Worm (Caenorhabditis elegans) whole organism, young adult: Measurements from ENCODE around the gene cng-3.

Experiments used
- B0336.3 ChIP-seq: fragments of 200-800 bp; sonication (Bioruptor generic); IDR thresholded peaks from 2 replicates; pipeline ENCODE4 v1.3.6; 2022; ENCODE audit warnings: missing genetic modification characterization, missing compliant biosample characterization
- C06A6.2 ChIP-seq: fragments of 200-800 bp; sonication (Bioruptor generic); conservative IDR thresholded peaks from 2 replicates; pipeline ENCODE4 v1.3.6; 2022; ENCODE audit warnings: missing genetic modification characterization, missing compliant biosample characterization
- C17E4.6 ChIP-seq: fragments of 200-800 bp; sonication (Bioruptor generic); IDR thresholded peaks from 2 replicates; pipeline ENCODE4 v1.3.6; 2022; ENCODE audit warnings: missing genetic modification reagents, missing genetic modification characterization, missing compliant biosample characterization
- F37B4.10 ChIP-seq: fragments of 200-800 bp; sonication (Bioruptor generic); IDR thresholded peaks from 2 replicates; pipeline ENCODE4 v1.3.6; 2022; ENCODE audit warnings: missing genetic modification characterization, missing compliant biosample characterization
- F39B2.1 ChIP-seq: fragments of 200-800 bp; sonication (Bioruptor generic); IDR thresholded peaks from 2 replicates; pipeline ENCODE4 v1.3.6; 2022; ENCODE audit warnings: missing genetic modification reagents, missing genetic modification characterization, missing compliant biosample characterization
- F52B5.7 ChIP-seq: sonication (generic microtip); optimal IDR thresholded peaks from 2 replicates; lab custom pipeline; 2016; ENCODE audit warnings: mild to moderate bottlenecking, missing genetic modification characterization, missing compliant biosample characterization
- F57A8.1 ChIP-seq: fragments of 200-800 bp; sonication (Bioruptor generic); optimal IDR thresholded peaks from 2 replicates; lab custom pipeline; 2018; ENCODE audit warnings: mild to moderate bottlenecking, missing genetic modification characterization, moderate library complexity, missing compliant biosample characterization
- F57C9.4 ChIP-seq: sonication (generic microtip); optimal IDR thresholded peaks from 2 replicates; lab custom pipeline; 2017; ENCODE audit warnings: mild to moderate bottlenecking, missing genetic modification characterization, missing compliant biosample characterization
- K11D2.4 ChIP-seq: fragments of 200-800 bp; sonication (Bioruptor generic); IDR thresholded peaks from 2 replicates; pipeline ENCODE4 v1.3.6; 2022; ENCODE audit warnings: missing genetic modification reagents, missing genetic modification characterization, missing compliant biosample characterization
- T07F8.4 ChIP-seq: sonication (generic microtip); optimal IDR thresholded peaks from 2 replicates; lab custom pipeline; 2016; ENCODE audit warnings: mild to moderate bottlenecking, missing genetic modification characterization, moderate library complexity, missing compliant biosample characterization
- T26A5.8 ChIP-seq: sonication (generic microtip); optimal IDR thresholded peaks from 2 replicates; lab custom pipeline; 2016; ENCODE audit warnings: missing genetic modification characterization, missing compliant biosample characterization
- atf-7 ChIP-seq: sonication (generic microtip); optimal IDR thresholded peaks from 2 replicates; lab custom pipeline; 2017; ENCODE audit warnings: mild to moderate bottlenecking, missing genetic modification characterization, missing compliant biosample characterization
- attf-3 ChIP-seq: fragments of 200-800 bp; sonication (Bioruptor generic); conservative IDR thresholded peaks from 2 replicates; pipeline ENCODE4 v1.3.6; 2022; ENCODE audit warnings: missing genetic modification reagents, missing genetic modification characterization, missing compliant biosample characterization
- attf-5 ChIP-seq: fragments of 200-800 bp; sonication (Bioruptor generic); optimal IDR thresholded peaks from 2 replicates; lab custom pipeline; 2018; ENCODE audit warnings: mild to moderate bottlenecking, missing genetic modification characterization, missing compliant biosample characterization
- ccch-3 ChIP-seq: fragments of 200-800 bp; sonication (Bioruptor generic); optimal IDR thresholded peaks from 2 replicates; lab custom pipeline; 2018; ENCODE audit warnings: mild to moderate bottlenecking, missing genetic modification characterization, missing compliant biosample characterization
- ceh-58 ChIP-seq: fragments of 200-800 bp; sonication (Bioruptor generic); IDR thresholded peaks from 2 replicates; pipeline ENCODE4 v1.3.6; 2022; ENCODE audit warnings: missing genetic modification characterization, missing compliant biosample characterization
- ceh-79 ChIP-seq: sonication (generic microtip); optimal IDR thresholded peaks from 2 replicates; lab custom pipeline; 2017; ENCODE audit warnings: mild to moderate bottlenecking, missing genetic modification characterization, missing compliant biosample characterization
- dpl-1 ChIP-seq: fragments of 150-350 bp; optimal IDR thresholded peaks from 2 replicates; lab custom pipeline; 2014; ENCODE audit warnings: missing biosample characterization, missing genetic modification reagents, missing genetic modification characterization
- efl-1 ChIP-seq: fragments of 150-350 bp; optimal IDR thresholded peaks from 2 replicates; lab custom pipeline; 2014; ENCODE audit warnings: missing biosample characterization, missing genetic modification reagents, missing genetic modification characterization
- egl-44 ChIP-seq: fragments of 200-800 bp; sonication (Bioruptor generic); IDR thresholded peaks from 2 replicates; pipeline ENCODE4 v1.3.6; 2022; ENCODE audit warnings: missing genetic modification reagents, missing genetic modification characterization, missing compliant biosample characterization
- fkh-3 ChIP-seq: sonication (generic microtip); optimal IDR thresholded peaks from 2 replicates; lab custom pipeline; 2016; ENCODE audit warnings: mild to moderate bottlenecking, missing genetic modification characterization, missing compliant biosample characterization
- hlh-26 ChIP-seq: fragments of 200-800 bp; sonication (Bioruptor generic); conservative IDR thresholded peaks from 2 replicates; pipeline ENCODE4 v1.3.6; 2022; ENCODE audit warnings: missing genetic modification reagents, missing genetic modification characterization, missing compliant biosample characterization
- hmg-1.2 ChIP-seq: fragments of 200-800 bp; sonication (Bioruptor generic); IDR thresholded peaks from 2 replicates; pipeline ENCODE4 v1.3.6; 2022; ENCODE audit warnings: missing genetic modification reagents, missing genetic modification characterization, missing compliant biosample characterization
- hmg-20 ChIP-seq: fragments of 200-800 bp; sonication (Bioruptor generic); IDR thresholded peaks from 2 replicates; pipeline ENCODE4 v1.3.6; 2022; ENCODE audit warnings: missing genetic modification reagents, missing genetic modification characterization, missing compliant biosample characterization
- lag-1 ChIP-seq: fragments of 200-800 bp; sonication (Bioruptor generic); IDR thresholded peaks from 2 replicates; pipeline ENCODE4 v1.3.6; 2022; ENCODE audit warnings: missing genetic modification reagents, missing genetic modification characterization, missing compliant biosample characterization
- let-607 ChIP-seq, 2 experiments: fragments of 200-800 bp in 1 of 2; sonication (Bioruptor generic) in 1 of 2; sonication (generic microtip) in 1 of 2; optimal IDR thresholded peaks; 2 replicates each; lab custom pipeline; 2016 to 2018; ENCODE audit warnings: mild to moderate bottlenecking in 2 of 2, missing compliant biosample characterization in 2 of 2, missing genetic modification characterization in 2 of 2, moderate library complexity in 2 of 2, missing genotype in 1 of 2
- lin-35 ChIP-seq, 3 experiments: fragments of 150-350 bp in 2 of 3; sonication (generic microtip) in 1 of 3; optimal IDR thresholded peaks; 2 replicates each; lab custom pipeline; 2014 to 2018; ENCODE audit warnings: missing biosample characterization in 3 of 3, missing genetic modification characterization in 3 of 3, missing genetic modification reagents in 3 of 3
- lin-54 ChIP-seq: fragments of 200-800 bp; sonication (Bioruptor generic); optimal IDR thresholded peaks from 2 replicates; lab custom pipeline; 2018; ENCODE audit warnings: mild to moderate bottlenecking, missing genetic modification characterization, missing compliant biosample characterization
- lsl-1 ChIP-seq: fragments of 200-800 bp; sonication (Bioruptor generic); optimal IDR thresholded peaks from 2 replicates; lab custom pipeline; 2018; ENCODE audit warnings: mild to moderate bottlenecking, missing genetic modification characterization, moderate library complexity, missing compliant biosample characterization
- madf-3 ChIP-seq: fragments of 200-800 bp; sonication (Bioruptor generic); IDR thresholded peaks from 2 replicates; pipeline ENCODE4 v1.3.6; 2022; ENCODE audit warnings: missing genetic modification reagents, missing genetic modification characterization, missing compliant biosample characterization
- mel-28 ChIP-seq: sonication (generic microtip); optimal IDR thresholded peaks from 2 replicates; lab custom pipeline; 2016; ENCODE audit warnings: borderline replicate concordance, mild to moderate bottlenecking, missing genetic modification characterization, missing compliant biosample characterization
- nfyb-1 ChIP-seq: fragments of 200-800 bp; sonication (Bioruptor generic); IDR thresholded peaks from 2 replicates; pipeline ENCODE4 v1.3.6; 2022; ENCODE audit warnings: missing genetic modification reagents, missing genetic modification characterization, missing compliant biosample characterization
- nhr-179 ChIP-seq: sonication (generic microtip); optimal IDR thresholded peaks from 2 replicates; lab custom pipeline; 2016; ENCODE audit warnings: mild to moderate bottlenecking, missing genetic modification characterization, missing compliant biosample characterization
- pha-4 ChIP-seq: fragments of 150-350 bp; sonication (generic microtip); optimal IDR thresholded peaks from 2 replicates; lab custom pipeline; 2014; ENCODE audit warnings: missing biosample characterization, missing genetic modification reagents, missing genetic modification characterization
- sea-2 ChIP-seq: fragments of 200-800 bp; sonication (Bioruptor generic); IDR thresholded peaks from 2 replicates; pipeline ENCODE4 v1.3.6; 2022; ENCODE audit warnings: missing genetic modification characterization, missing compliant biosample characterization
- snpc-1.1 ChIP-seq: sonication (generic microtip); optimal IDR thresholded peaks from 2 replicates; lab custom pipeline; 2017; ENCODE audit warnings: missing genetic modification characterization, mild to moderate bottlenecking, missing compliant biosample characterization, antibody characterized with exemption, moderate library complexity, missing genotype, missing genetic modification reagents; ENCODE audit not compliant: insufficient read depth
- snpc-1.3 ChIP-seq: sonication (generic microtip); optimal IDR thresholded peaks from 2 replicates; lab custom pipeline; 2017; ENCODE audit warnings: missing genetic modification characterization, mild to moderate bottlenecking, missing compliant biosample characterization, antibody characterized with exemption, moderate library complexity, missing genotype, missing genetic modification reagents; ENCODE audit not compliant: insufficient read depth
- snpc-4 ChIP-seq, 5 experiments: fragments of 150-350 bp in 1 of 5; sonication (generic microtip) in 4 of 5; optimal IDR thresholded peaks; 2 replicates each; lab custom pipeline; 2014 to 2018; ENCODE audit warnings: missing genetic modification characterization in 5 of 5, missing biosample characterization in 3 of 5, antibody characterized with exemption in 2 of 5, mild to moderate bottlenecking in 2 of 5, missing compliant biosample characterization in 2 of 5, missing genotype in 2 of 5, moderate library complexity in 2 of 5, missing genetic modification reagents in 1 of 5

The cng-3 gene

DNA sequence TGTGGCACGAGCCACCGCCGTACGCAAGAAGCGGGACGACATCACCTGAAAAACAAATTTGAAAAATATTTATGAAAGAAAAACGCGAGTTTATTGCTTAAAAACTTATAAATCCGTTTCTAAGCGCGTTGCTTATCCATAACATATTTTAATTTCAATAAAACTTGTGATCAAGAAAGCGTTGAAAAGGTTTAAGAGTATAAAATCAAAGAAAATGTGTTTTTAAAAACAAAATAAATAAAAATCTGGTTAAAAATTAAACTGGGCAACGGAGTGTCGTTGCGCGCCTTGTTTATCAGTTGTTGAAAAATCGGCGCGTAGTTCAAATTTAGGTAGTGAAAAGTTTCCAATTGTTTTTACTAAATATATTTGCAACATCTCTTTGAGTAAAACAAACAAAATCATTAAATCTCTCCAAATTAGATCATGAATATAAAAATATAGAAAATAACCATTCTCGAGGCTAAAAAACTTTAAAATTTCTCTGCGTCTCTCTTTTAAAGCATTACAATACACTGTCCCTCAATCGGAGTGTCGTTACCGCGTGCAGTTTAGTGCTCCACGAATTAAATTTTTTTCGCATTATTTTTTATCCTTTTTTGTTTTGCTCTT is 44.1 kb upstream of the cng-3 start, which contains the start of gene ndua-5:
Gene ndua-5, minus strand, starts transcription at position 51 of the 612 bp plus-strand sequence.
- TF ChIP-seq let-607 (tag; optimal IDR thresholded peaks at IDR 0.05; lab: Kevin White, UChicago) (no peak), T26A5.8 (tag; lab: Kevin White, UChicago) (no peak), egl-44 (GFP tag; lab: Robert Waterston, UW) (no peak), pha-4 (no peak), C06A6.2 (GFP tag; lab: Robert Waterston, UW) (no peak), snpc-1.1 (tag; lab: Kevin White, UChicago) (no peak), efl-1 (GFP tag; lab: Kevin White, UChicago) (peak; percentile 56), sea-2 (no peak), snpc-4 (GFP tag; optimal IDR thresholded peaks at IDR 0.05; lab: Kevin White, UChicago) (no peak), snpc-4 (tag; optimal IDR thresholded peaks at IDR 0.05; lab: Kevin White, UChicago) (peak in 2 of 4 experiments; percentile 10 to 62), hmg-1.2 (GFP tag; lab: Robert Waterston, UW) (peak; percentile 81), ccch-3 (GFP tag; lab: Kevin White, UChicago) (no peak), T07F8.4 (tag; lab: Kevin White, UChicago) (no peak), dpl-1 (GFP tag; lab: Kevin White, UChicago) (peak; percentile 53), F37B4.10 (no peak), lin-54 (GFP tag; lab: Kevin White, UChicago) (peak; percentile 80), attf-3 (GFP tag; lab: Robert Waterston, UW) (peak; percentile 93), F57A8.1 (GFP tag; lab: Kevin White, UChicago) (no peak), F39B2.1 (GFP tag; lab: Robert Waterston, UW) (no peak), K11D2.4 (GFP tag; lab: Robert Waterston, UW) (no peak), F52B5.7 (tag; lab: Kevin White, UChicago) (no peak), hmg-20 (GFP tag; lab: Robert Waterston, UW) (no peak), lin-35 (GFP tag; optimal IDR thresholded peaks at IDR 0.05; lab: Kevin White, UChicago) (peak in 1 of 3 experiments; percentile 61), lag-1 (GFP tag; lab: Robert Waterston, UW) (no peak), C17E4.6 (GFP tag; lab: Robert Waterston, UW) (no peak), ceh-58 (GFP tag; lab: Robert Waterston, UW) (no peak)
- TF ChIP-seq, all 124 proteins: peak for 7

DNA sequence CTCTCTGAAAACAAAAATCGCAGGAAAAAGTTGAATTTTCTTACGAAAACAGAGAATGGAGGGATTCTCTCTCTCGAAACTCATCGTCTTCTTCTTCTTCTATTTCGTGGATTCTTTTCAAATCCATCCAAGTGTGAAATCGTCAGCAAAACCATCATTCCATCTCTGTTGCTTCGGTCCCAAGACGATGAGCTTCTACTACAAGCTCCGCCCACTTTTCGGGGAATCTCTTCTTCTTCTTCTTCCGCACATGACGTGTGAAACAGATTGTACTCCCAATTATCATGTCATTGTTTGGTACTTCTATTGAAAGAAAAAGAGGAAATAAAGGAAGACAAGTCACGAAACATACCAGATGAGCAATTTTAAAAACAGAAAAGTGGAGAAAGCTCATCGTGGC is 42.3 kb upstream of the cng-3 start:
- no peak for TF ChIP-seq snpc-1.1 (tag; lab: Kevin White, UChicago)
- TF ChIP-seq attf-5 (GFP tag; lab: Kevin White, UChicago), result no peak
- TF ChIP-seq mel-28 (tag; lab: Kevin White, UChicago), result no peak
- TF ChIP-seq, all 124 proteins: peak for 0

DNA sequence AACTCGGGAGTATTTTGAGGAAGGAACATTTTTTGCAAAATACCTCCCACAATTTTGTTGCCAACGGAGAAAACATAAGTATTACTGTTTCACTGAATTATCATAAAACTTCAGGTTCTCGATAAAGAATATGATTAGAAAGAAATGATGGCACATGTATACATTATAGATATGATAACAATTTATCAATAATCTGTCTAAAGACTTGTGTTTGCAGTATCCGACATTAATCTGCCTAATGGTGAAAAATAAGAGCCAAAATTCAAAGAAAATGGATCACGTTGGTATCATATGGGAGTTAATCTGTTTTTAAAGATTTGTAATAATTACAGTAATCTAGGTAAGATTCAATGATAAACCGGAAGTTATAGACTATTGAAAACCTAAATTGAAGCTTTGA is 39.8 kb upstream of the cng-3 start:
- TF ChIP-seq F57C9.4 (tag; lab: Kevin White, UChicago) (no peak), nhr-179 (tag; lab: Kevin White, UChicago) (no peak), atf-7 (tag; lab: Kevin White, UChicago) (no peak), madf-3 (no peak), nfyb-1 (GFP tag; lab: Robert Waterston, UW) (no peak), ceh-79 (no peak), snpc-4 (GFP tag; optimal IDR thresholded peaks at IDR 0.05; lab: Kevin White, UChicago) (no peak), snpc-4 (tag; optimal IDR thresholded peaks at IDR 0.05; lab: Kevin White, UChicago) (no peak), fkh-3 (tag; lab: Kevin White, UChicago) (no peak), lsl-1 (GFP tag; lab: Kevin White, UChicago) (no peak), B0336.3 (GFP tag; lab: Robert Waterston, UW) (no peak), snpc-1.3 (tag; lab: Kevin White, UChicago) (no peak), hlh-26 (GFP tag; lab: Robert Waterston, UW) (no peak)
